Fruit fly (Drosophila melanogaster): ENCODE data around the gene Pldn.

Pldn gene

DNA sequence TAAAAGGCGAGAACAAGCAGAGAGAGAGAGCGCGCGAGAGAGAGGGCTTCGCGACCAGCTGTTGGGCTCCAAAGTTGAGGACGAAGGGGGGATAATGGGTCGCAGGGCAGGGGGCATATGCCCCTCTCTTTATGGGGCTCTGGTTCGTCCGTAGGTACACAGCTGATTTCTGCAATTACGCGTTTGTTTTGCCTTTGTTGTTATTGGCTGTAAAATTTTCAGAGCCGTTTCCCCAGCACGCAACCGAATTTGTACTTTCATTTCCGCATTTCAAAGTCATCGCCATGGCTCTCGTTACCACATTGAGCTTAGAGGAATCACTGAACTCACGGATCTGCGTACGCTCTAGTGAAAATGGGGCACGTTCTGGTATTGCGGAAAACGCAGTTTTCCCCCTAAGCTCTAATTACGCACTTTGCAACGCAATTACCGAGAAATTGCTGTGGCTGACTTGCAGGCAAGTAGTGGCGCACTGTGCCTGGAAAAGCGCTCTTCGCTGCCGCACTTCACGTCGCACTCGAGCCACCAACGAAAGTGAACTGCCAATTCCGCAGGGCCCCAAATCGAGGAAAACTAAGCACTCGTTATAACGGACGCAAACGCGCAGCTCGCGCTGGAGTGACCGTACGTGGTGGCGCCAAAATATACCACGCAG is 16.9 kb upstream of the Pldn start, which contains the start of gene CG11658 (continued):
- TF ChIP-seq cwo (GFP tag; optimal IDR thresholded peaks at IDR 0.05) (peak; percentile 12), kah (GFP tag; optimal IDR thresholded peaks at IDR 0.05) (peak; percentile 13), lilli (GFP tag; optimal IDR thresholded peaks at IDR 0.05) (peak; percentile 0), bbx (GFP tag; IDR thresholded peaks at IDR 0.05; ENCODE audit: partially characterized antibody) (peak; percentile 43; the same call in 1 of the 2 replicates), so (GFP tag; IDR thresholded peaks at IDR 0.05) (0 out of 3 replicates have a peak, but pooled peaks have one; percentile 14), HLHmδ (GFP tag; optimal IDR thresholded peaks at IDR 0.05) (peak; percentile 36), CG10267 (tag; optimal IDR thresholded peaks at IDR 0.05) (no peak), odd (GFP tag; optimal IDR thresholded peaks at IDR 0.05) (peak; percentile 4), CG8290 (GFP tag; optimal IDR thresholded peaks at IDR 0.05) (no peak), CG8290 (tag; optimal IDR thresholded peaks at IDR 0.05) (peak in 1 of 2 experiments; percentile 39), az2 (GFP tag; optimal IDR thresholded peaks at IDR 0.05) (no peak), gro (GFP tag; optimal IDR thresholded peaks at IDR 0.05) (peak; percentile 41), nom (GFP tag; optimal IDR thresholded peaks at IDR 0.05) (peak; percentile 72), exex (tag; optimal IDR thresholded peaks at IDR 0.05) (peak; percentile 54), onecut (GFP tag; IDR thresholded peaks at IDR 0.05) (no peak), CG32772 (GFP tag; IDR thresholded peaks at IDR 0.05) (no peak), CG7963 (GFP tag; IDR thresholded peaks at IDR 0.05; ENCODE audit: partially characterized antibody) (no peak), CG6813 (GFP tag; optimal IDR thresholded peaks at IDR 0.05) (no peak), seq (GFP tag; IDR thresholded peaks at IDR 0.05) (peak; percentile 58), Bgb (GFP tag; IDR thresholded peaks at IDR 0.05; ENCODE audit: partially characterized antibody) (peak; percentile 26), gce (GFP tag; IDR thresholded peaks at IDR 0.05) (0 out of 3 replicates have a peak, but pooled peaks have one; percentile 40), dpn (GFP tag; optimal IDR thresholded peaks at IDR 0.05) (no peak), amos (GFP tag; IDR thresholded peaks at IDR 0.05; ENCODE audit: partially characterized antibody) (peak; percentile 15; the same call in 1 of the 2 replicates), Deaf1 (tag; optimal IDR thresholded peaks at IDR 0.05) (peak; percentile 38), sr (GFP tag; IDR thresholded peaks at IDR 0.05) (peak; percentile 49; the same call in 1 of the 3 replicates), CG33557 (GFP tag; optimal IDR thresholded peaks at IDR 0.05) (no peak), zfh1 (GFP tag; IDR thresholded peaks at IDR 0.05) (peak; percentile 37; the same call in 1 of the 3 replicates), ewg (GFP tag; optimal IDR thresholded peaks at IDR 0.05) (no peak), nau (GFP tag; optimal IDR thresholded peaks at IDR 0.05) (peak; percentile 43), CG8924 (tag; optimal IDR thresholded peaks at IDR 0.05) (no peak), CG34376 (GFP tag; optimal IDR thresholded peaks at IDR 0.05) (peak; percentile 68), CTCF (GFP tag; optimal IDR thresholded peaks at IDR 0.05) (peak; percentile 14), insv (GFP tag; optimal IDR thresholded peaks at IDR 0.05) (no peak), pzg (GFP tag; optimal IDR thresholded peaks at IDR 0.05) (no peak), Dek (tag; optimal IDR thresholded peaks at IDR 0.05) (peak; percentile 39), pb (GFP tag; optimal IDR thresholded peaks at IDR 0.05) (peak; percentile 11), Hand (GFP tag; optimal IDR thresholded peaks at IDR 0.05) (peak; percentile 44), kni (GFP tag; optimal IDR thresholded peaks at IDR 0.05) (peak; percentile 57), D (optimal IDR thresholded peaks at IDR 0.05) (no peak), D (GFP tag; optimal IDR thresholded peaks at IDR 0.05) (no peak), vvl (GFP tag; IDR thresholded peaks at IDR 0.05) (peak; percentile 24; the same call in 1 of the 2 replicates), ATbp (GFP tag; optimal IDR thresholded peaks at IDR 0.05) (peak; percentile 2), CG1603 (tag; optimal IDR thresholded peaks at IDR 0.05) (peak; percentile 9), CG43689 (GFP tag; IDR thresholded peaks at IDR 0.05) (no peak), CG18619 (GFP tag; optimal IDR thresholded peaks at IDR 0.05) (peak; percentile 11), Blimp-1 (GFP tag; optimal IDR thresholded peaks at IDR 0.05) (peak; percentile 68), pan (optimal IDR thresholded peaks at IDR 0.05) (no peak), pan (GFP tag; optimal IDR thresholded peaks at IDR 0.05 in 1 of 2, IDR thresholded peaks at IDR 0.05 in 1 of 2) (peak in 1 of 2 experiments; percentile 19), CG12155 (GFP tag; optimal IDR thresholded peaks at IDR 0.05) (peak; percentile 92)

Measured in whole organism, embryonic.